Fruit fly (Drosophila melanogaster) whole organism, embryonic: Measurements from ENCODE around the gene CG32369.
A peak's percentile ranks its signal among the peaks of the same experiment; 100 is the strongest.

Experiments used
- Adf1 ChIP-seq: fragments of 200-800 bp; sonication (Bioruptor generic); IDR thresholded peaks from 2 replicates; pipeline ENCODE4 v1.3.6; 2022; ENCODE audit warnings: missing biosample characterization, missing genetic modification characterization
- Asciz ChIP-seq: fragments of 200-800 bp; sonication (Bioruptor generic); optimal IDR thresholded peaks from 2 replicates; lab custom pipeline; 2017; ENCODE audit warnings: missing biosample characterization, mild to moderate bottlenecking, missing genetic modification characterization, missing genetic modification reagents
- Atf6 ChIP-seq: fragments of 200-800 bp; sonication (Bioruptor generic); IDR thresholded peaks from 2 replicates; pipeline ENCODE4 v1.3.6; 2022; ENCODE audit warnings: missing biosample characterization, missing genetic modification characterization
- Blimp-1 ChIP-seq: fragments of 200-800 bp; sonication (Bioruptor generic); optimal IDR thresholded peaks from 3 replicates; lab custom pipeline; 2018; ENCODE audit warnings: missing biosample characterization, missing genetic modification characterization, mild to moderate bottlenecking, moderate library complexity, missing genetic modification reagents
- CG11247 ChIP-seq: fragments of 200-800 bp; sonication (Bioruptor generic); IDR thresholded peaks from 2 replicates; pipeline ENCODE4 v1.3.6; 2022; ENCODE audit warnings: missing biosample characterization, missing genetic modification characterization
- CG11504 ChIP-seq: fragments of 200-800 bp; sonication (Bioruptor generic); optimal IDR thresholded peaks from 3 replicates; lab custom pipeline; 2019; ENCODE audit warnings: missing biosample characterization, mild to moderate bottlenecking, missing genetic modification characterization, moderate library complexity
- CG12299 ChIP-seq: fragments of 200-800 bp; sonication (Bioruptor generic); optimal IDR thresholded peaks from 2 replicates; lab custom pipeline; 2018; ENCODE audit warnings: missing biosample characterization, mild to moderate bottlenecking, missing genetic modification characterization
- CG13296 ChIP-seq: fragments of 200-800 bp; sonication (Bioruptor generic); optimal IDR thresholded peaks from 3 replicates; lab custom pipeline; 2018; ENCODE audit warnings: missing biosample characterization, mild to moderate bottlenecking, missing genetic modification characterization
- CG14965 ChIP-seq: fragments of 200-800 bp; sonication (Bioruptor generic); optimal IDR thresholded peaks from 2 replicates; lab custom pipeline; 2016; ENCODE audit warnings: missing biosample characterization, missing genetic modification characterization, borderline replicate concordance
- CG1647 ChIP-seq: fragments of 200-800 bp; sonication (Bioruptor generic); optimal IDR thresholded peaks from 3 replicates; lab custom pipeline; 2016; ENCODE audit warnings: missing biosample characterization, missing genetic modification characterization
- CG17328 ChIP-seq: fragments of 200-800 bp; sonication (Bioruptor generic); IDR thresholded peaks from 2 replicates; pipeline ENCODE4 v1.3.6; 2022; ENCODE audit warnings: missing biosample characterization, missing genetic modification characterization
- CG17385 ChIP-seq: fragments of 200-800 bp; sonication (Bioruptor generic); optimal IDR thresholded peaks from 3 replicates; lab custom pipeline; 2018; ENCODE audit warnings: missing biosample characterization, mild to moderate bottlenecking, missing genetic modification characterization
- CG1832 ChIP-seq: fragments of 200-800 bp; sonication (Bioruptor generic); optimal IDR thresholded peaks from 2 replicates; lab custom pipeline; 2017; ENCODE audit warnings: missing biosample characterization, mild to moderate bottlenecking, missing genetic modification characterization, inconsistent platforms
- CG31388 ChIP-seq: fragments of 200-800 bp; sonication (Bioruptor generic); optimal IDR thresholded peaks from 2 replicates; lab custom pipeline; 2016; ENCODE audit warnings: missing biosample characterization, missing genetic modification characterization
- CG32532 ChIP-seq: fragments of 200-800 bp; sonication (Bioruptor generic); IDR thresholded peaks from 2 replicates; pipeline ENCODE4 v1.3.6; 2022; ENCODE audit warnings: missing biosample characterization, missing genetic modification characterization
- CG4360 ChIP-seq: fragments of 200-800 bp; sonication (Bioruptor generic); IDR thresholded peaks from 2 replicates; pipeline ENCODE4 v1.3.6; 2022; ENCODE audit warnings: missing biosample characterization, missing genetic modification characterization
- CG5180 ChIP-seq: fragments of 200-800 bp; sonication (Bioruptor generic); optimal IDR thresholded peaks from 3 replicates; lab custom pipeline; 2017; ENCODE audit warnings: missing biosample characterization, missing genetic modification characterization, mild to moderate bottlenecking, moderate library complexity, missing genetic modification reagents
- CG6854 ChIP-seq: fragments of 200-800 bp; sonication (Bioruptor generic); optimal IDR thresholded peaks from 3 replicates; lab custom pipeline; 2017; ENCODE audit warnings: missing biosample characterization, mild to moderate bottlenecking, missing genetic modification characterization
- CG8359 ChIP-seq: fragments of 200-800 bp; sonication (Bioruptor generic); optimal IDR thresholded peaks from 2 replicates; lab custom pipeline; 2017; ENCODE audit warnings: missing biosample characterization, mild to moderate bottlenecking, missing genetic modification characterization, borderline replicate concordance
- CG8765 ChIP-seq: fragments of 200-800 bp; sonication (Bioruptor generic); IDR thresholded peaks from 2 replicates; pipeline ENCODE4 v1.3.6; 2022; ENCODE audit warnings: missing biosample characterization, missing genetic modification characterization
- CG9609 ChIP-seq: fragments of 200-800 bp; sonication (Bioruptor generic); optimal IDR thresholded peaks from 3 replicates; lab custom pipeline; 2016; ENCODE audit warnings: missing biosample characterization, missing genetic modification characterization
- CoRest ChIP-seq: fragments of 200-800 bp; sonication (Bioruptor generic); optimal IDR thresholded peaks from 3 replicates; lab custom pipeline; 2018; ENCODE audit warnings: missing biosample characterization, mild to moderate bottlenecking, missing genetic modification characterization, moderate library complexity
- Deaf1 ChIP-seq: fragments of 200-800 bp; optimal IDR thresholded peaks from 3 replicates; lab custom pipeline; 2019; ENCODE audit warnings: missing biosample characterization, mild to moderate bottlenecking, missing genetic modification characterization, moderate library complexity
- Dip3 ChIP-seq: fragments of 200-800 bp; sonication (Bioruptor generic); optimal IDR thresholded peaks from 3 replicates; lab custom pipeline; 2016; ENCODE audit warnings: missing biosample characterization, missing genetic modification characterization
- Drgx ChIP-seq: fragments of 200-800 bp; sonication (Bioruptor generic); IDR thresholded peaks from 2 replicates; pipeline ENCODE4 v1.3.6; 2022; ENCODE audit warnings: missing biosample characterization, missing genetic modification characterization
- Fer3 ChIP-seq: fragments of 200-800 bp; sonication (Bioruptor generic); optimal IDR thresholded peaks from 2 replicates; lab custom pipeline; 2018; ENCODE audit warnings: missing biosample characterization, mild to moderate bottlenecking, missing genetic modification characterization, moderate library complexity
- H15 ChIP-seq: fragments of 200-800 bp; sonication (Bioruptor generic); IDR thresholded peaks from 3 replicates; pipeline ENCODE4 v1.3.6; 2022; ENCODE audit warnings: missing biosample characterization, missing genetic modification characterization
- HmgZ ChIP-seq: fragments of 200-800 bp; sonication (Bioruptor generic); optimal IDR thresholded peaks from 2 replicates; lab custom pipeline; 2018; ENCODE audit warnings: missing biosample characterization, mild to moderate bottlenecking, missing genetic modification characterization
- Kr ChIP-seq: fragments of 200-800 bp; sonication (Bioruptor generic); optimal IDR thresholded peaks from 2 replicates; lab custom pipeline; 2017; ENCODE audit warnings: missing biosample characterization, mild to moderate bottlenecking, missing genetic modification characterization
- Med ChIP-seq: fragments of 200-800 bp; sonication (Bioruptor generic); peaks from one replicate; lab custom pipeline; 2016; ENCODE audit warnings: missing biosample characterization, missing genetic modification characterization, mild to moderate bottlenecking, inconsistent platforms, moderate library complexity
- NC2β ChIP-seq: fragments of 200-800 bp; sonication (Bioruptor generic); optimal IDR thresholded peaks from 2 replicates; lab custom pipeline; 2016; ENCODE audit warnings: missing biosample characterization, missing genetic modification characterization
- Six4 ChIP-seq: fragments of 200-800 bp; sonication (Bioruptor generic); optimal IDR thresholded peaks from 2 replicates; lab custom pipeline; 2016; ENCODE audit warnings: missing biosample characterization, missing genetic modification characterization
- cas ChIP-seq: fragments of 200-800 bp; sonication (Bioruptor generic); IDR thresholded peaks from 2 replicates; pipeline ENCODE4 v1.3.6; 2022; ENCODE audit warnings: missing biosample characterization, missing genetic modification characterization
- chinmo ChIP-seq: fragments of 200-800 bp; sonication (Bioruptor generic); IDR thresholded peaks from 4 replicates; pipeline ENCODE4 v1.3.6; 2022; ENCODE audit warnings: missing biosample characterization, missing genetic modification characterization; ENCODE audit not compliant: partially characterized antibody
- da ChIP-seq: fragments of 200-800 bp; sonication (Bioruptor generic); optimal IDR thresholded peaks from 2 replicates; lab custom pipeline; 2016; ENCODE audit warnings: missing biosample characterization, missing genetic modification characterization
- dpn ChIP-seq, 2 experiments: fragments of 200-800 bp; sonication (Bioruptor generic); optimal IDR thresholded peaks; 3 replicates each; lab custom pipeline; 2016; ENCODE audit warnings: missing biosample characterization in 2 of 2, missing genetic modification characterization in 2 of 2
- gem ChIP-seq: fragments of 200-800 bp; sonication (Bioruptor generic); optimal IDR thresholded peaks from 2 replicates; lab custom pipeline; 2019; ENCODE audit warnings: missing biosample characterization, mild to moderate bottlenecking, missing genetic modification characterization, moderate library complexity
- gt ChIP-seq: fragments of 200-800 bp; sonication (Bioruptor generic); IDR thresholded peaks from 2 replicates; pipeline ENCODE4 v1.3.6; 2022; ENCODE audit warnings: missing biosample characterization, missing genetic modification characterization
- insv ChIP-seq, 2 experiments: fragments of 200-800 bp; sonication (Bioruptor generic); optimal IDR thresholded peaks; 3 replicates each; lab custom pipeline; 2016 to 2018; ENCODE audit warnings: missing biosample characterization in 2 of 2, missing genetic modification characterization in 2 of 2
- nom ChIP-seq: fragments of 200-800 bp; sonication (Bioruptor generic); optimal IDR thresholded peaks from 2 replicates; lab custom pipeline; 2017; ENCODE audit warnings: missing biosample characterization, missing genetic modification characterization, mild to moderate bottlenecking, moderate library complexity, missing genetic modification reagents
- pho ChIP-seq: fragments of 200-800 bp; sonication (Bioruptor generic); optimal IDR thresholded peaks from 2 replicates; lab custom pipeline; 2016; ENCODE audit warnings: missing biosample characterization, missing genetic modification characterization
- pzg ChIP-seq: fragments of 200-800 bp; sonication (Bioruptor generic); optimal IDR thresholded peaks from 3 replicates; lab custom pipeline; 2018; ENCODE audit warnings: missing biosample characterization, mild to moderate bottlenecking, missing genetic modification characterization, moderate library complexity
- ro ChIP-seq: fragments of 200-800 bp; sonication (Bioruptor generic); IDR thresholded peaks from 2 replicates; pipeline ENCODE4 v1.3.6; 2022; ENCODE audit warnings: missing biosample characterization, missing genetic modification characterization
- sens-2 ChIP-seq: fragments of 200-800 bp; sonication (Bioruptor generic); IDR thresholded peaks from 2 replicates; pipeline ENCODE4 v1.3.6; 2022; ENCODE audit warnings: missing biosample characterization, missing genetic modification characterization

Gene CG32369

dm6 chr3L:7827841-7828501, 18.3 kb upstream of the CG32369 start (continued):
- TF ChIP-seq CG8359 (no peak), Blimp-1 (GFP tag; lab: Kevin White, UChicago) (peak; percentile 81), NC2β (GFP tag; lab: Kevin White, UChicago) (no peak), CG12299 (no peak), Atf6 (GFP tag; lab: Robert Waterston, UW) (no peak), H15 (no peak), chinmo (GFP tag; lab: Robert Waterston, UW) (0 out of 4 replicates have a peak, but pooled peaks have one; percentile 47), Deaf1 (tag; lab: Kevin White, UChicago) (no peak), da (GFP tag; lab: Kevin White, UChicago) (no peak), sens-2 (no peak), gem (tag; lab: Kevin White, UChicago) (no peak), CG4360 (GFP tag; lab: Robert Waterston, UW) (no peak), nom (GFP tag; lab: Kevin White, UChicago) (no peak), Adf1 (GFP tag; lab: Robert Waterston, UW) (peak; percentile 95), Six4 (GFP tag; lab: Kevin White, UChicago) (no peak), Kr (no peak), CG1647 (no peak), CG11247 (no peak), CG9609 (GFP tag; lab: Kevin White, UChicago) (no peak), CG13296 (GFP tag; lab: Kevin White, UChicago) (no peak), CG31388 (no peak), CG1832 (GFP tag; lab: Kevin White, UChicago) (peak; percentile 8), dpn (GFP tag; optimal IDR thresholded peaks at IDR 0.05; lab: Kevin White, UChicago) (no peak), ro (no peak), CG5180 (no peak), CG17328 (GFP tag; lab: Robert Waterston, UW) (no peak), insv (GFP tag; optimal IDR thresholded peaks at IDR 0.05; lab: Kevin White, UChicago) (no peak), Fer3 (tag; lab: Kevin White, UChicago) (no peak), CG11504 (peak; percentile 1), cas (GFP tag; lab: Robert Waterston, UW) (no peak), HmgZ (tag; lab: Kevin White, UChicago) (no peak), CG14965 (GFP tag; lab: Kevin White, UChicago) (no peak)

dm6 chr3L:7826727-7827126, 17.1 kb upstream of the CG32369 start:
- TF ChIP-seq Dip3 (GFP tag; lab: Kevin White, UChicago) (no peak), Drgx (GFP tag; lab: Robert Waterston, UW) (peak; percentile 47; the same call in 1 of the 2 replicates), CG17385 (no peak), CoRest (tag; lab: Kevin White, UChicago) (no peak), gt (GFP tag; lab: Robert Waterston, UW) (no peak)

DNA sequence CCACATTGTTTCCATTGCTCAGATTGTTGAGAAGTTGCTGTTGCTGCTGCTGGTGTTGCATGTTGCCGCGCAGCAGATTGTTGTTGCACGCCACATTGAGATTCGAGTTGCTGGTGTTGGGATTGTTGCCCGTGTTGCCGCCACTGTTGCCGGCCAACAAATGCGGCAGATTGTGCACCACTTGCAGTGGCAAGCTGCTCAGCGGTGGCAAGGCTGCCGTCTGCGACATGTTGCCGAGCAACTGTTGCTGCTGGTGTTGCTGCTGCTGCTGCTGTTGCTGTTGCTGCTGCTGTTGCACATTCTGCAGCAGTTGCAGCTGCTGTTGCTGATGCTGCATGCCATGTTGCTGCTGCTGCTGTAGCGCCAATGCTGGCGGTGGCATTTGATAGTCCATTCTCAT, 16.6 kb upstream of the CG32369 start:
- TF ChIP-seq Med (GFP tag; lab: Kevin White, UChicago) = peak; percentile 31
- no peak for TF ChIP-seq Asciz (GFP tag; lab: Kevin White, UChicago)
- peak; percentile 74 for TF ChIP-seq CG11504
- TF ChIP-seq CG8765 (GFP tag; lab: Robert Waterston, UW) = no peak
- no peak for TF ChIP-seq CG32532 (GFP tag; lab: Robert Waterston, UW)
- no peak for TF ChIP-seq CG6854
- no peak for TF ChIP-seq pzg (GFP tag; lab: Kevin White, UChicago)
- no peak for TF ChIP-seq pho (GFP tag; lab: Kevin White, UChicago)
- no peak for TF ChIP-seq CoRest (tag; lab: Kevin White, UChicago)
